Fruit fly (Drosophila melanogaster) whole organism, embryonic: ENCODE data around the gene Evi5.
A peak's percentile ranks its signal among the peaks of the same experiment; 100 is the strongest.

ENCODE experiments used
- CG10462 ChIP-seq: fragments of 200-800 bp; sonication (Bioruptor generic); optimal IDR thresholded peaks from 2 replicates; lab custom pipeline; 2016; ENCODE audit warnings: missing biosample characterization, missing genetic modification characterization
- CG10979 ChIP-seq: fragments of 200-800 bp; sonication (Bioruptor generic); optimal IDR thresholded peaks from 2 replicates; lab custom pipeline; 2018; ENCODE audit warnings: missing biosample characterization, mild to moderate bottlenecking, missing genetic modification characterization, moderate library complexity
- CG14441 ChIP-seq: fragments of 200-800 bp; sonication (Bioruptor generic); IDR thresholded peaks from 2 replicates; pipeline ENCODE4 v1.3.6; 2022; ENCODE audit warnings: missing biosample characterization, missing genetic modification characterization
- CG15514 ChIP-seq: fragments of 200-800 bp; sonication (Bioruptor generic); optimal IDR thresholded peaks from 3 replicates; lab custom pipeline; 2017; ENCODE audit warnings: missing biosample characterization, missing genetic modification characterization, mild to moderate bottlenecking, moderate library complexity, missing genetic modification reagents
- CG15601 ChIP-seq: fragments of 200-800 bp; sonication (Bioruptor generic); optimal IDR thresholded peaks from 3 replicates; lab custom pipeline; 2019; ENCODE audit warnings: missing biosample characterization, mild to moderate bottlenecking, missing genetic modification characterization, moderate library complexity
- CG15696 ChIP-seq: fragments of 200-800 bp; sonication (Bioruptor generic); optimal IDR thresholded peaks from 2 replicates; lab custom pipeline; 2019; ENCODE audit warnings: missing biosample characterization, mild to moderate bottlenecking, missing genetic modification characterization, moderate library complexity
- CG17186 ChIP-seq: fragments of 200-800 bp; sonication (Bioruptor generic); optimal IDR thresholded peaks from 3 replicates; lab custom pipeline; 2017; ENCODE audit warnings: missing biosample characterization, missing genetic modification reagents, missing genetic modification characterization
- CG17612 ChIP-seq: fragments of 200-800 bp; sonication (Bioruptor generic); IDR thresholded peaks from 2 replicates; pipeline ENCODE4 v1.3.6; 2022; ENCODE audit warnings: missing biosample characterization, missing genetic modification characterization
- CG17829 ChIP-seq: fragments of 200-800 bp; optimal IDR thresholded peaks from 2 replicates; lab custom pipeline; 2019; ENCODE audit warnings: missing biosample characterization, mild to moderate bottlenecking, missing genetic modification characterization, moderate library complexity
- CG2875 ChIP-seq: fragments of 200-800 bp; sonication (Bioruptor generic); optimal IDR thresholded peaks from 2 replicates; lab custom pipeline; 2017; ENCODE audit warnings: missing biosample characterization, mild to moderate bottlenecking, missing genetic modification characterization, missing genetic modification reagents
- CG2889 ChIP-seq: fragments of 200-800 bp; sonication (Bioruptor generic); IDR thresholded peaks from 3 replicates; pipeline ENCODE4 v1.3.6; 2022; ENCODE audit warnings: missing biosample characterization, missing genetic modification characterization
- CG4424 ChIP-seq: fragments of 200-800 bp; sonication (Bioruptor generic); optimal IDR thresholded peaks from 3 replicates; lab custom pipeline; 2016; ENCODE audit warnings: missing biosample characterization, missing genetic modification characterization
- CG4730 ChIP-seq: fragments of 200-800 bp; sonication (Bioruptor generic); IDR thresholded peaks from 2 replicates; pipeline ENCODE4 v1.3.6; 2022; ENCODE audit warnings: missing biosample characterization, missing genetic modification characterization
- CG6683 ChIP-seq: fragments of 200-800 bp; sonication (Bioruptor generic); optimal IDR thresholded peaks from 2 replicates; lab custom pipeline; 2017; ENCODE audit warnings: missing biosample characterization, mild to moderate bottlenecking, missing genetic modification characterization, missing genetic modification reagents
- CG7745 ChIP-seq: fragments of 200-800 bp; sonication (Bioruptor generic); optimal IDR thresholded peaks from 2 replicates; lab custom pipeline; 2018; ENCODE audit warnings: missing biosample characterization, mild to moderate bottlenecking, missing genetic modification characterization, moderate library complexity
- CG7786 ChIP-seq: fragments of 200-800 bp; sonication (Bioruptor generic); optimal IDR thresholded peaks from 2 replicates; lab custom pipeline; 2016; ENCODE audit warnings: missing biosample characterization, missing genetic modification characterization
- CG7928 ChIP-seq: fragments of 200-800 bp; sonication (Bioruptor generic); optimal IDR thresholded peaks from 2 replicates; lab custom pipeline; 2017; ENCODE audit warnings: missing biosample characterization, mild to moderate bottlenecking, missing genetic modification characterization
- CG9727 ChIP-seq: fragments of 200-800 bp; sonication (Bioruptor generic); optimal IDR thresholded peaks from 3 replicates; lab custom pipeline; 2017; ENCODE audit warnings: missing biosample characterization, mild to moderate bottlenecking, missing genetic modification characterization
- CoRest ChIP-seq: fragments of 200-800 bp; sonication (Bioruptor generic); optimal IDR thresholded peaks from 3 replicates; lab custom pipeline; 2018; ENCODE audit warnings: missing biosample characterization, mild to moderate bottlenecking, missing genetic modification characterization, moderate library complexity
- Ets97D ChIP-seq: fragments of 200-800 bp; sonication (Bioruptor generic); optimal IDR thresholded peaks from 3 replicates; lab custom pipeline; 2016; ENCODE audit warnings: missing biosample characterization, missing genetic modification characterization
- Hey ChIP-seq: fragments of 200-800 bp; sonication (Bioruptor generic); optimal IDR thresholded peaks from 3 replicates; lab custom pipeline; 2018; ENCODE audit warnings: missing biosample characterization, mild to moderate bottlenecking, missing genetic modification characterization
- Hr3 ChIP-seq: fragments of 200-800 bp; sonication (Bioruptor generic); optimal IDR thresholded peaks from 3 replicates; lab custom pipeline; 2016; ENCODE audit warnings: missing biosample characterization, missing genetic modification characterization
- Kr ChIP-seq: fragments of 200-800 bp; sonication (Bioruptor generic); optimal IDR thresholded peaks from 2 replicates; lab custom pipeline; 2017; ENCODE audit warnings: missing biosample characterization, mild to moderate bottlenecking, missing genetic modification characterization
- MESR4 ChIP-seq: fragments of 200-800 bp; sonication (Bioruptor generic); optimal IDR thresholded peaks from 2 replicates; lab custom pipeline; 2018; ENCODE audit warnings: missing biosample characterization, mild to moderate bottlenecking, missing genetic modification characterization, moderate library complexity
- Mes4 ChIP-seq: fragments of 200-800 bp; sonication (Bioruptor generic); optimal IDR thresholded peaks from 2 replicates; lab custom pipeline; 2016; ENCODE audit warnings: missing biosample characterization, missing genetic modification characterization
- Nf-YC ChIP-seq: fragments of 200-800 bp; optimal IDR thresholded peaks from 3 replicates; lab custom pipeline; 2019; ENCODE audit warnings: missing biosample characterization, mild to moderate bottlenecking, missing genetic modification characterization, moderate library complexity
- Sry-β ChIP-seq: fragments of 200-800 bp; sonication (Bioruptor generic); optimal IDR thresholded peaks from 2 replicates; lab custom pipeline; 2018; ENCODE audit warnings: missing biosample characterization, mild to moderate bottlenecking, missing genetic modification characterization, moderate library complexity
- Sry-δ ChIP-seq: fragments of 200-800 bp; sonication (Bioruptor generic); optimal IDR thresholded peaks from 2 replicates; lab custom pipeline; 2016; ENCODE audit warnings: missing biosample characterization, missing genetic modification characterization
- Stat92E ChIP-seq, 3 experiments: fragments of >200 bp in 2 of 3; fragments of 200-800 bp in 1 of 3; sonication (Bioruptor generic) in 1 of 3; optimal IDR thresholded peaks; 2 replicates each; lab custom pipeline; 2017 to 2019; ENCODE audit warnings: missing biosample characterization in 3 of 3, missing genetic modification characterization in 3 of 3, mild to moderate bottlenecking in 1 of 3, moderate library complexity in 1 of 3
- ab ChIP-seq: fragments of 200-800 bp; sonication (Bioruptor generic); optimal IDR thresholded peaks from 2 replicates; lab custom pipeline; 2016; ENCODE audit warnings: missing biosample characterization, missing genetic modification characterization
- ara ChIP-seq: fragments of 200-800 bp; sonication (Bioruptor generic); IDR thresholded peaks from 2 replicates; pipeline ENCODE4 v1.3.6; 2022; ENCODE audit warnings: missing biosample characterization, missing genetic modification characterization
- chinmo ChIP-seq: fragments of 200-800 bp; sonication (Bioruptor generic); IDR thresholded peaks from 4 replicates; pipeline ENCODE4 v1.3.6; 2022; ENCODE audit warnings: missing biosample characterization, missing genetic modification characterization; ENCODE audit not compliant: partially characterized antibody
- croc ChIP-seq: fragments of 200-800 bp; sonication (Bioruptor generic); conservative IDR thresholded peaks from 3 replicates; pipeline ENCODE4 v1.3.6; 2022; ENCODE audit warnings: missing biosample characterization, missing genetic modification characterization
- danr ChIP-seq: fragments of 200-800 bp; sonication (Bioruptor generic); IDR thresholded peaks from 2 replicates; pipeline ENCODE4 v1.3.6; 2022; ENCODE audit warnings: missing biosample characterization, missing genetic modification characterization
- dysf ChIP-seq: fragments of 200-800 bp; sonication (Bioruptor generic); IDR thresholded peaks from 3 replicates; pipeline ENCODE4 v1.3.6; 2022; ENCODE audit warnings: missing biosample characterization, missing genetic modification characterization
- fd102C ChIP-seq: fragments of 200-800 bp; sonication (Bioruptor generic); optimal IDR thresholded peaks from 2 replicates; lab custom pipeline; 2018; ENCODE audit warnings: missing biosample characterization, mild to moderate bottlenecking, missing genetic modification characterization, moderate library complexity
- fd96Cb ChIP-seq: fragments of 200-800 bp; sonication (Bioruptor generic); optimal IDR thresholded peaks from 2 replicates; lab custom pipeline; 2018; ENCODE audit warnings: missing biosample characterization, mild to moderate bottlenecking, missing genetic modification characterization, moderate library complexity
- ham ChIP-seq: fragments of 200-800 bp; sonication (Bioruptor generic); IDR thresholded peaks from 2 replicates; pipeline ENCODE4 v1.3.6; 2022; ENCODE audit warnings: missing biosample characterization, missing genetic modification characterization
- lbe ChIP-seq: fragments of 200-800 bp; sonication (Bioruptor generic); optimal IDR thresholded peaks from 2 replicates; lab custom pipeline; 2016; ENCODE audit warnings: missing biosample characterization, mild to moderate bottlenecking, missing genetic modification characterization
- mld ChIP-seq: fragments of 200-800 bp; sonication (Bioruptor generic); IDR thresholded peaks from 3 replicates; pipeline ENCODE4 v1.3.6; 2022; ENCODE audit warnings: missing biosample characterization, missing genetic modification characterization; ENCODE audit not compliant: partially characterized antibody
- org-1 ChIP-seq: fragments of 200-800 bp; sonication (Bioruptor generic); optimal IDR thresholded peaks from 2 replicates; lab custom pipeline; 2017; ENCODE audit warnings: missing biosample characterization, missing genetic modification characterization
- pho ChIP-seq: fragments of 200-800 bp; sonication (Bioruptor generic); optimal IDR thresholded peaks from 2 replicates; lab custom pipeline; 2016; ENCODE audit warnings: missing biosample characterization, missing genetic modification characterization
- pita ChIP-seq: fragments of 200-800 bp; sonication (Bioruptor generic); optimal IDR thresholded peaks from 2 replicates; lab custom pipeline; 2017; ENCODE audit warnings: missing biosample characterization, mild to moderate bottlenecking, missing genetic modification characterization
- pum ChIP-seq: fragments of 200-800 bp; sonication (Bioruptor generic); optimal IDR thresholded peaks from 2 replicates; lab custom pipeline; 2016; ENCODE audit warnings: missing biosample characterization, missing genetic modification characterization
- rib ChIP-seq: fragments of 200-800 bp; sonication (Bioruptor generic); IDR thresholded peaks from 2 replicates; pipeline ENCODE4 v1.3.6; 2022; ENCODE audit warnings: missing biosample characterization, missing genetic modification characterization
- slbo ChIP-seq: fragments of 200-800 bp; sonication (Bioruptor generic); IDR thresholded peaks from 2 replicates; pipeline ENCODE4 v1.3.6; 2022; ENCODE audit warnings: missing biosample characterization, missing genetic modification characterization
- slp2 ChIP-seq: fragments of 200-800 bp; sonication (Bioruptor generic); optimal IDR thresholded peaks from 2 replicates; lab custom pipeline; 2016; ENCODE audit warnings: missing biosample characterization, missing genetic modification characterization
- sug ChIP-seq: fragments of 200-800 bp; optimal IDR thresholded peaks from 2 replicates; lab custom pipeline; 2019; ENCODE audit warnings: missing biosample characterization, mild to moderate bottlenecking, missing genetic modification characterization, moderate library complexity
- z ChIP-seq: fragments of 200-800 bp; sonication (Bioruptor generic); IDR thresholded peaks from 3 replicates; pipeline ENCODE4 v1.3.6; 2022; ENCODE audit warnings: missing biosample characterization, missing genetic modification characterization

The Evi5 gene

dm6 chrX:11446792-11447405 lies 7.3 kb downstream of the Evi5 start (continued):
- TF ChIP-seq CG9727 (GFP tag; lab: Kevin White, UChicago) (peak; percentile 62), CoRest (tag; lab: Kevin White, UChicago) (peak; percentile 78), CG17186 (GFP tag; lab: Kevin White, UChicago) (no peak), lbe (GFP tag; lab: Kevin White, UChicago) (peak; percentile 47), MESR4 (peak; percentile 4), Sry-β (no peak), CG17612 (GFP tag; lab: Robert Waterston, UW) (peak; percentile 61; the same call in 1 of the 2 replicates), CG10462 (GFP tag; lab: Kevin White, UChicago) (no peak), CG2875 (GFP tag; lab: Kevin White, UChicago) (no peak), pum (GFP tag; lab: Kevin White, UChicago) (no peak), Sry-δ (GFP tag; lab: Kevin White, UChicago) (peak; percentile 39), sug (tag; lab: Kevin White, UChicago) (peak; percentile 75), danr (GFP tag; lab: Robert Waterston, UW) (peak; percentile 51), CG17829 (tag; lab: Kevin White, UChicago) (peak; percentile 2), Kr (GFP tag; lab: Kevin White, UChicago) (no peak), fd96Cb (tag; lab: Kevin White, UChicago) (peak; percentile 60), CG7928 (peak; percentile 56), fd102C (GFP tag; lab: Kevin White, UChicago) (no peak), org-1 (peak; percentile 71), CG15514 (peak; percentile 74), ham (GFP tag; lab: Robert Waterston, UW) (no peak; the same call in 1 of the 2 replicates), z (GFP tag; lab: Robert Waterston, UW) (no peak; the same call in 2 of the 3 replicates), pho (GFP tag; lab: Kevin White, UChicago) (peak; percentile 84), CG10979 (no peak), Stat92E (GFP tag; optimal IDR thresholded peaks at IDR 0.05; lab: Kevin White, UChicago) (no peak), slp2 (GFP tag; lab: Kevin White, UChicago) (peak; percentile 42), ara (GFP tag; lab: Robert Waterston, UW) (peak; percentile 6; the same call in 1 of the 2 replicates), Ets97D (peak; percentile 38), CG2889 (GFP tag; lab: Robert Waterston, UW) (peak; percentile 73; the same call in 1 of the 3 replicates), Mes4 (GFP tag; lab: Kevin White, UChicago) (peak; percentile 30), CG15696 (tag; lab: Kevin White, UChicago) (peak; percentile 48), CG4424 (GFP tag; lab: Kevin White, UChicago) (peak; percentile 59), CG4730 (GFP tag; lab: Robert Waterston, UW) (peak; percentile 71), CG15601 (tag; lab: Kevin White, UChicago) (no peak), CG14441 (GFP tag; lab: Robert Waterston, UW) (peak; percentile 87), CG7786 (GFP tag; lab: Kevin White, UChicago) (peak; percentile 93), Hr3 (peak; percentile 41), rib (GFP tag; lab: Robert Waterston, UW) (peak; percentile 95), dysf (GFP tag; lab: Robert Waterston, UW) (peak; percentile 88), Hey (tag; lab: Kevin White, UChicago) (peak; percentile 69), mld (GFP tag; lab: Robert Waterston, UW) (no peak), CG6683 (GFP tag; lab: Kevin White, UChicago) (peak; percentile 54), pita (GFP tag; lab: Kevin White, UChicago) (no peak), CG7745 (tag; lab: Kevin White, UChicago) (no peak), slbo (GFP tag; lab: Robert Waterston, UW) (peak; percentile 96), Nf-YC (tag; lab: Kevin White, UChicago) (peak; percentile 16), croc (no peak; the same call in 2 of the 3 replicates), ab (peak; percentile 72), chinmo (GFP tag; lab: Robert Waterston, UW) (0 out of 4 replicates have a peak, but pooled peaks have one; percentile 57)
